Worm (Caenorhabditis elegans) whole organism, L2 larva: ENCODE data around the gene F07H5.13.

Source experiments
- C34F6.9 ChIP-seq: fragments of 150-350 bp; optimal IDR thresholded peaks from 2 replicates; lab custom pipeline; 2014; ENCODE audit warnings: missing biosample characterization, missing genetic modification characterization
- F13H6.1 ChIP-seq: sonication (generic microtip); optimal IDR thresholded peaks from 2 replicates; lab custom pipeline; 2016; ENCODE audit warnings: missing genetic modification characterization, missing compliant biosample characterization
- R02D3.7 ChIP-seq: fragments of 150-350 bp; optimal IDR thresholded peaks from 2 replicates; lab custom pipeline; 2014; ENCODE audit warnings: missing biosample characterization, missing genetic modification characterization
- alr-1 ChIP-seq: fragments of 150-350 bp; optimal IDR thresholded peaks from 2 replicates; lab custom pipeline; 2014; ENCODE audit warnings: missing biosample characterization, missing genetic modification characterization
- aly-2 ChIP-seq: fragments of 150-350 bp; optimal IDR thresholded peaks from 2 replicates; lab custom pipeline; 2014; ENCODE audit warnings: missing biosample characterization, missing genetic modification characterization
- ama-1 ChIP-seq: fragments of 150-350 bp; optimal IDR thresholded peaks from 2 replicates; lab custom pipeline; 2018; ENCODE audit warnings: inconsistent platforms
- blmp-1 ChIP-seq: sonication (generic microtip); optimal IDR thresholded peaks from 2 replicates; lab custom pipeline; 2017; ENCODE audit warnings: missing genetic modification characterization, mild to moderate bottlenecking, missing compliant biosample characterization, antibody characterized with exemption, moderate library complexity; ENCODE audit not compliant: insufficient read depth
- ceh-16 ChIP-seq: fragments of 150-350 bp; optimal IDR thresholded peaks from 2 replicates; lab custom pipeline; 2014; ENCODE audit warnings: missing biosample characterization, missing genetic modification characterization
- dmd-4 ChIP-seq: sonication (generic microtip); optimal IDR thresholded peaks from 2 replicates; lab custom pipeline; 2017; ENCODE audit warnings: missing biosample characterization, missing genetic modification characterization
- egl-27 ChIP-seq: sonication (generic microtip); optimal IDR thresholded peaks from 3 replicates; lab custom pipeline; 2017; ENCODE audit warnings: missing biosample characterization, missing genetic modification reagents, missing genetic modification characterization
- elt-1 ChIP-seq: fragments of 150-350 bp; optimal IDR thresholded peaks from 2 replicates; lab custom pipeline; 2014; ENCODE audit warnings: missing biosample characterization, missing genetic modification characterization
- elt-3 ChIP-seq: sonication (generic microtip); optimal IDR thresholded peaks from 2 replicates; lab custom pipeline; 2017; ENCODE audit warnings: missing biosample characterization, missing genetic modification characterization
- fos-1 ChIP-seq: fragments of 150-350 bp; optimal IDR thresholded peaks from 2 replicates; lab custom pipeline; 2014; ENCODE audit warnings: missing biosample characterization, missing genetic modification characterization
- gmeb-1 ChIP-seq: fragments of 150-350 bp; optimal IDR thresholded peaks from 2 replicates; lab custom pipeline; 2014; ENCODE audit warnings: missing biosample characterization, missing genetic modification characterization
- lin-11 ChIP-seq: fragments of 150-350 bp; sonication (generic microtip); optimal IDR thresholded peaks from 2 replicates; lab custom pipeline; 2014; ENCODE audit warnings: missing biosample characterization, missing genetic modification characterization, inconsistent platforms, mixed read lengths
- lin-13 ChIP-seq: fragments of 150-350 bp; optimal IDR thresholded peaks from 2 replicates; lab custom pipeline; 2014; ENCODE audit warnings: missing biosample characterization, missing genetic modification reagents, missing genetic modification characterization
- lin-39 ChIP-seq: fragments of 150-350 bp; optimal IDR thresholded peaks from 2 replicates; lab custom pipeline; 2014; ENCODE audit warnings: missing biosample characterization, missing genetic modification reagents, missing genetic modification characterization
- lsy-2 ChIP-seq, 2 experiments: fragments of 150-350 bp in 1 of 2; sonication (generic microtip) in 1 of 2; optimal IDR thresholded peaks; 2 replicates each; lab custom pipeline; 2014 to 2017; ENCODE audit warnings: missing biosample characterization in 2 of 2, missing genetic modification characterization in 2 of 2
- mab-5 ChIP-seq: fragments of 150-350 bp; optimal IDR thresholded peaks from 2 replicates; lab custom pipeline; 2014; ENCODE audit warnings: missing biosample characterization, missing genetic modification characterization
- mbf-1 ChIP-seq: sonication (generic microtip); optimal IDR thresholded peaks from 2 replicates; lab custom pipeline; 2017; ENCODE audit warnings: missing biosample characterization, missing genetic modification characterization
- mdl-1 ChIP-seq, 2 experiments: fragments of 150-350 bp in 1 of 2; sonication (generic microtip) in 1 of 2; optimal IDR thresholded peaks; 2 replicates each; lab custom pipeline; 2017; ENCODE audit warnings: missing biosample characterization in 2 of 2, missing genetic modification characterization in 2 of 2
- nhr-10 ChIP-seq: sonication (generic microtip); optimal IDR thresholded peaks from 2 replicates; lab custom pipeline; 2017; ENCODE audit warnings: missing biosample characterization, missing genetic modification characterization
- nhr-11 ChIP-seq: fragments of 150-350 bp; optimal IDR thresholded peaks from 2 replicates; lab custom pipeline; 2014; ENCODE audit warnings: missing biosample characterization, missing genetic modification characterization
- nhr-12 ChIP-seq: fragments of 150-350 bp; optimal IDR thresholded peaks from 2 replicates; lab custom pipeline; 2014; ENCODE audit warnings: missing biosample characterization, missing genetic modification characterization
- nhr-129 ChIP-seq: fragments of 150-350 bp; optimal IDR thresholded peaks from 2 replicates; lab custom pipeline; 2014; ENCODE audit warnings: missing biosample characterization, missing genetic modification characterization
- nhr-21 ChIP-seq: fragments of 150-350 bp; optimal IDR thresholded peaks from 2 replicates; lab custom pipeline; 2014; ENCODE audit warnings: missing biosample characterization, missing genetic modification characterization
- nhr-23 ChIP-seq: fragments of 150-350 bp; optimal IDR thresholded peaks from 2 replicates; lab custom pipeline; 2014; ENCODE audit warnings: missing biosample characterization, missing genetic modification reagents, missing genetic modification characterization
- nhr-237 ChIP-seq: fragments of 150-350 bp; optimal IDR thresholded peaks from 2 replicates; lab custom pipeline; 2014; ENCODE audit warnings: missing biosample characterization, missing genetic modification characterization
- nhr-25 ChIP-seq: fragments of 150-350 bp; sonication (generic microtip); optimal IDR thresholded peaks from 3 replicates; lab custom pipeline; 2014; ENCODE audit warnings: missing biosample characterization, missing genetic modification characterization
- nhr-6 ChIP-seq: fragments of 150-350 bp; optimal IDR thresholded peaks from 2 replicates; lab custom pipeline; 2014; ENCODE audit warnings: missing biosample characterization, missing genetic modification characterization
- nhr-77 ChIP-seq: fragments of 150-350 bp; optimal IDR thresholded peaks from 2 replicates; lab custom pipeline; 2014; ENCODE audit warnings: missing biosample characterization, missing genetic modification characterization
- peb-1 ChIP-seq: fragments of 150-350 bp; optimal IDR thresholded peaks from 2 replicates; lab custom pipeline; 2014; ENCODE audit warnings: missing biosample characterization, missing genetic modification characterization
- sem-4 ChIP-seq: fragments of 150-350 bp; optimal IDR thresholded peaks from 2 replicates; lab custom pipeline; 2014; ENCODE audit warnings: missing biosample characterization, missing genetic modification reagents, missing genetic modification characterization
- skn-1 ChIP-seq: sonication (generic microtip); optimal IDR thresholded peaks from 2 replicates; lab custom pipeline; 2017; ENCODE audit warnings: missing biosample characterization, missing genetic modification characterization
- sma-3 ChIP-seq: sonication (generic microtip); optimal IDR thresholded peaks from 2 replicates; lab custom pipeline; 2016; ENCODE audit warnings: missing genetic modification reagents, missing genetic modification characterization, missing compliant biosample characterization
- sma-9 ChIP-seq, 2 experiments: fragments of 150-350 bp in 1 of 2; sonication (generic microtip) in 1 of 2; optimal IDR thresholded peaks; 2 replicates each; lab custom pipeline; 2014 to 2016; ENCODE audit warnings: missing genetic modification characterization in 2 of 2, mild to moderate bottlenecking in 1 of 2, missing biosample characterization in 1 of 2, missing compliant biosample characterization in 1 of 2, missing genetic modification reagents in 1 of 2, moderate library complexity in 1 of 2
- snpc-4 ChIP-seq: fragments of 150-350 bp; optimal IDR thresholded peaks from 2 replicates; lab custom pipeline; 2014; ENCODE audit warnings: missing biosample characterization, missing genetic modification characterization
- unc-55 ChIP-seq: fragments of 150-350 bp; sonication (generic microtip); optimal IDR thresholded peaks from 3 replicates; lab custom pipeline; 2014; ENCODE audit warnings: missing biosample characterization, missing genetic modification reagents, missing genetic modification characterization
- unc-62 ChIP-seq: fragments of 150-350 bp; optimal IDR thresholded peaks from 2 replicates; lab custom pipeline; 2014; ENCODE audit warnings: missing biosample characterization, missing genetic modification reagents, missing genetic modification characterization
- zag-1 ChIP-seq: fragments of 150-350 bp; optimal IDR thresholded peaks from 2 replicates; lab custom pipeline; 2014; ENCODE audit warnings: missing biosample characterization, missing genetic modification characterization
- ztf-1 ChIP-seq: fragments of 200-800 bp; sonication (Bioruptor generic); conservative IDR thresholded peaks from 2 replicates; pipeline ENCODE4 v1.3.6; 2022; ENCODE audit warnings: missing genetic modification characterization, missing compliant biosample characterization
- ztf-11 ChIP-seq: sonication (generic microtip); optimal IDR thresholded peaks from 2 replicates; lab custom pipeline; 2017; ENCODE audit warnings: missing biosample characterization, missing genetic modification characterization

F07H5.13 gene

DNA sequence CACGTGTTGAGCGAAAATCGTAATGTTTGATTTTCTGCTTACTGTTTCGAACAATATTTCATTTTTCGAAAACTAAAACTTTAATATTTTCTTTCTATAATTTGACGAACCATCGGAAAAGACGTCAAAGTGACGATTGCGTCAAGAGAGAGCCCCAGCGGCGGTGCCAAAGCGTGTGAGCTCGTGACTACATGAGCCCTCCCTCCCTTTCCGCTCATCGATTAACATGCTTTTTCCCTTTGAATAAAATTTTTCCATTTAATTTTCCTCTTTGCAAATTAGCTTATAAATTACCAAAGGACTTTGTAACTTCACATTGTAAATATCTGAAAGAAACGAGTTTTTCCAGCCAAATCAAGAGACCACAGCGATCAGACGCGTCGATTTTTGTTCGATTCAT is 47.4 kb upstream of the F07H5.13 start:
- TF ChIP-seq lin-13 (peak; percentile 14), mbf-1 (tag; lab: Kevin White, UChicago) (no peak), nhr-129 (tag; lab: Kevin White, UChicago) (no peak), snpc-4 (no peak), unc-55 (GFP tag; lab: Kevin White, UChicago) (no peak), lin-11 (peak; percentile 26), C34F6.9 (tag; lab: Kevin White, UChicago) (peak; percentile 34), lsy-2 (tag; optimal IDR thresholded peaks at IDR 0.05; lab: Kevin White, UChicago) (peak in 1 of 2 experiments; percentile 49), unc-62 (GFP tag; lab: Kevin White, UChicago) (no peak), ama-1 (no peak)

ce11 chrII:8743379-8744173 is 46.8 kb upstream of the F07H5.13 start, which contains the start of gene mak-1:
Gene mak-1, plus strand, starts transcription at chrII:8744071.
- TF ChIP-seq nhr-11 (tag; lab: Kevin White, UChicago) (no peak), nhr-25 (tag; lab: Kevin White, UChicago) (peak; percentile 67), sma-3 (GFP tag; lab: Kevin White, UChicago) (no peak), ztf-1 (GFP tag; lab: Robert Waterston, UW) (no peak), mdl-1 (tag; optimal IDR thresholded peaks at IDR 0.05; lab: Kevin White, UChicago) (peak; percentile 11 to 28), sem-4 (tag; lab: Kevin White, UChicago) (no peak), gmeb-1 (tag; lab: Kevin White, UChicago) (peak; percentile 19), dmd-4 (tag; lab: Kevin White, UChicago) (no peak), F13H6.1 (tag; lab: Kevin White, UChicago) (peak; percentile 51), nhr-21 (peak; percentile 37), ztf-11 (no peak), lin-13 (peak; percentile 44), blmp-1 (tag; lab: Kevin White, UChicago) (peak; percentile 31), elt-3 (tag; lab: Kevin White, UChicago) (no peak), unc-62 (GFP tag; lab: Kevin White, UChicago) (no peak), sma-9 (GFP tag; optimal IDR thresholded peaks at IDR 0.05; lab: Kevin White, UChicago) (peak; percentile 92), sma-9 (tag; optimal IDR thresholded peaks at IDR 0.05; lab: Kevin White, UChicago) (no peak), aly-2 (tag; lab: Kevin White, UChicago) (no peak), nhr-129 (tag; lab: Kevin White, UChicago) (peak; percentile 58), mbf-1 (tag; lab: Kevin White, UChicago) (no peak), skn-1 (no peak), ama-1 (peak; percentile 92), nhr-77 (no peak), fos-1 (tag; lab: Kevin White, UChicago) (no peak), snpc-4 (no peak), nhr-23 (tag; lab: Kevin White, UChicago) (no peak)

ce11 chrII:8744555-8745448 is 45.6 kb upstream of the F07H5.13 start:
- TF ChIP-seq lin-11 (no peak), lin-39 (tag; lab: Kevin White, UChicago) (no peak), nhr-25 (tag; lab: Kevin White, UChicago) (peak; percentile 2), R02D3.7 (tag; lab: Kevin White, UChicago) (no peak), blmp-1 (tag; lab: Kevin White, UChicago) (no peak), elt-1 (tag; lab: Kevin White, UChicago) (no peak), mbf-1 (tag; lab: Kevin White, UChicago) (no peak), skn-1 (no peak), mab-5 (tag; lab: Kevin White, UChicago) (no peak), nhr-23 (tag; lab: Kevin White, UChicago) (no peak), ztf-11 (no peak), aly-2 (tag; lab: Kevin White, UChicago) (no peak), ztf-1 (GFP tag; lab: Robert Waterston, UW) (no peak), F13H6.1 (tag; lab: Kevin White, UChicago) (peak; percentile 29), egl-27 (tag; lab: Kevin White, UChicago) (no peak), nhr-12 (tag; lab: Kevin White, UChicago) (no peak), unc-55 (GFP tag; lab: Kevin White, UChicago) (no peak), nhr-11 (tag; lab: Kevin White, UChicago) (no peak), mdl-1 (tag; optimal IDR thresholded peaks at IDR 0.05; lab: Kevin White, UChicago) (peak; percentile 33 to 47), C34F6.9 (tag; lab: Kevin White, UChicago) (no peak), nhr-21 (peak; percentile 22), peb-1 (no peak), sma-3 (GFP tag; lab: Kevin White, UChicago) (no peak), nhr-10 (tag; lab: Kevin White, UChicago) (no peak), sem-4 (tag; lab: Kevin White, UChicago) (peak; percentile 36), alr-1 (tag; lab: Kevin White, UChicago) (no peak), zag-1 (tag; lab: Kevin White, UChicago) (no peak), nhr-129 (tag; lab: Kevin White, UChicago) (peak; percentile 72), ceh-16 (tag; lab: Kevin White, UChicago) (no peak), sma-9 (GFP tag; optimal IDR thresholded peaks at IDR 0.05; lab: Kevin White, UChicago) (peak; percentile 75), sma-9 (tag; optimal IDR thresholded peaks at IDR 0.05; lab: Kevin White, UChicago) (no peak), ama-1 (peak; percentile 91), nhr-6 (tag; lab: Kevin White, UChicago) (no peak), unc-62 (GFP tag; lab: Kevin White, UChicago) (no peak), nhr-237 (no peak)
